Worm (Caenorhabditis elegans) whole organism, L4 larva: Measurements from ENCODE around the gene R02D5.3.

Experiments used
- D1046.2 ChIP-seq: fragments of 200-800 bp; sonication (Bioruptor generic); IDR thresholded peaks from 2 replicates; pipeline ENCODE4 v1.3.6; 2022; ENCODE audit warnings: missing genetic modification characterization, missing compliant biosample characterization
- F10B5.3 ChIP-seq: sonication (generic microtip); optimal IDR thresholded peaks from 2 replicates; lab custom pipeline; 2016; ENCODE audit warnings: mild to moderate bottlenecking, missing genetic modification characterization, missing compliant biosample characterization
- F37D6.2 ChIP-seq: sonication (generic microtip); optimal IDR thresholded peaks from 2 replicates; lab custom pipeline; 2016; ENCODE audit warnings: mild to moderate bottlenecking, missing genetic modification characterization, missing compliant biosample characterization
- F44E2.7 ChIP-seq: fragments of 200-800 bp; sonication (Bioruptor generic); IDR thresholded peaks from 2 replicates; pipeline ENCODE4 v2.1.2; 2022; ENCODE audit warnings: missing genetic modification characterization, missing compliant biosample characterization
- Y105C5A.15 ChIP-seq: fragments of 200-800 bp; sonication (Bioruptor generic); IDR thresholded peaks from 2 replicates; pipeline ENCODE4 v1.3.6; 2022; ENCODE audit warnings: missing genetic modification characterization, missing compliant biosample characterization
- Y75B8A.6 ChIP-seq: fragments of 200-800 bp; sonication (Bioruptor generic); IDR thresholded peaks from 2 replicates; pipeline ENCODE4 v1.3.6; 2022; ENCODE audit warnings: missing genetic modification reagents, missing genetic modification characterization, missing compliant biosample characterization
- ZK546.5 ChIP-seq, 2 experiments: sonication (generic microtip); optimal IDR thresholded peaks; 2 replicates each; lab custom pipeline; 2017; ENCODE audit warnings: missing biosample characterization in 2 of 2, missing genetic modification characterization in 2 of 2
- aha-1 ChIP-seq: fragments of 150-350 bp; peaks from one replicate; lab custom pipeline; 2014; ENCODE audit warnings: missing biosample characterization, missing genetic modification characterization
- aly-2 ChIP-seq: sonication (generic microtip); optimal IDR thresholded peaks from 2 replicates; lab custom pipeline; 2018; ENCODE audit warnings: missing biosample characterization, missing genetic modification characterization
- ama-1 ChIP-seq: fragments of 150-350 bp; optimal IDR thresholded peaks from 2 replicates; lab custom pipeline; 2014; ENCODE audit warnings: inconsistent platforms, mixed read lengths
- arid-1 ChIP-seq: fragments of 200-800 bp; sonication (Bioruptor generic); conservative IDR thresholded peaks from 2 replicates; pipeline ENCODE4 v1.3.6; 2022; ENCODE audit warnings: missing genetic modification reagents, missing genetic modification characterization, missing compliant biosample characterization
- attf-4 ChIP-seq: sonication (generic microtip); optimal IDR thresholded peaks from 3 replicates; lab custom pipeline; 2017; ENCODE audit warnings: missing biosample characterization, missing genetic modification characterization
- ceh-28 ChIP-seq: fragments of 150-350 bp; optimal IDR thresholded peaks from 2 replicates; lab custom pipeline; 2014; ENCODE audit warnings: missing biosample characterization, missing genetic modification reagents, missing genetic modification characterization
- ceh-44 ChIP-seq: fragments of 200-800 bp; sonication (Bioruptor generic); IDR thresholded peaks from 2 replicates; pipeline ENCODE4 v1.3.6; 2022; ENCODE audit warnings: missing genetic modification reagents, missing genetic modification characterization, missing compliant biosample characterization
- ceh-82 ChIP-seq: sonication (generic microtip); optimal IDR thresholded peaks from 2 replicates; lab custom pipeline; 2017; ENCODE audit warnings: missing biosample characterization, missing genetic modification characterization
- daf-16 ChIP-seq, 3 experiments: sonication (generic microtip); optimal IDR thresholded peaks; 2 replicates each; lab custom pipeline; 2016 to 2017; ENCODE audit warnings: missing genetic modification characterization in 3 of 3, missing genetic modification reagents in 3 of 3, mild to moderate bottlenecking in 2 of 3, missing compliant biosample characterization in 2 of 3, missing biosample characterization in 1 of 3, moderate library complexity in 1 of 3
- dpl-1 ChIP-seq: fragments of 150-350 bp; optimal IDR thresholded peaks from 2 replicates; lab custom pipeline; 2014; ENCODE audit warnings: missing biosample characterization, missing genetic modification reagents, missing genetic modification characterization
- egl-43 ChIP-seq: fragments of 200-800 bp; sonication (Bioruptor generic); IDR thresholded peaks from 2 replicates; pipeline ENCODE4 v1.3.6; 2022; ENCODE audit warnings: missing genetic modification reagents, missing genetic modification characterization, missing compliant biosample characterization
- hlh-11 ChIP-seq: fragments of 200-800 bp; sonication (Bioruptor generic); optimal IDR thresholded peaks from 2 replicates; lab custom pipeline; 2018; ENCODE audit warnings: mild to moderate bottlenecking, missing genetic modification characterization, missing compliant biosample characterization
- hlh-30 ChIP-seq: sonication (generic microtip); optimal IDR thresholded peaks from 2 replicates; lab custom pipeline; 2017; ENCODE audit warnings: antibody characterized with exemption, mild to moderate bottlenecking, missing genetic modification characterization, missing compliant biosample characterization; ENCODE audit not compliant: insufficient read depth
- hmg-1.1 ChIP-seq: fragments of 200-800 bp; sonication (Bioruptor generic); IDR thresholded peaks from 2 replicates; pipeline ENCODE4 v1.3.6; 2022; ENCODE audit warnings: missing genetic modification reagents, missing genetic modification characterization, missing compliant biosample characterization
- lin-13 ChIP-seq: fragments of 150-350 bp; optimal IDR thresholded peaks from 2 replicates; lab custom pipeline; 2014; ENCODE audit warnings: missing biosample characterization, missing genetic modification reagents, missing genetic modification characterization
- lin-39 ChIP-seq: fragments of 150-350 bp; optimal IDR thresholded peaks from 2 replicates; lab custom pipeline; 2014; ENCODE audit warnings: missing biosample characterization, missing genetic modification reagents, missing genetic modification characterization
- lir-3 ChIP-seq: sonication (generic microtip); optimal IDR thresholded peaks from 2 replicates; lab custom pipeline; 2016; ENCODE audit warnings: mild to moderate bottlenecking, missing genetic modification characterization, missing compliant biosample characterization
- mdl-1 ChIP-seq, 2 experiments: fragments of 150-350 bp in 1 of 2; sonication (generic microtip) in 1 of 2; optimal IDR thresholded peaks; 2 replicates each; lab custom pipeline; 2014 to 2017; ENCODE audit warnings: missing biosample characterization in 2 of 2, missing genetic modification characterization in 2 of 2
- mep-1 ChIP-seq: fragments of 150-350 bp; sonication (generic microtip); optimal IDR thresholded peaks from 3 replicates; lab custom pipeline; 2014; ENCODE audit warnings: missing biosample characterization, missing genetic modification characterization
- mxl-3 ChIP-seq: fragments of 200-800 bp; sonication (Bioruptor generic); optimal IDR thresholded peaks from 2 replicates; lab custom pipeline; 2018; ENCODE audit warnings: mild to moderate bottlenecking, missing genetic modification characterization, missing compliant biosample characterization
- nhr-10 ChIP-seq: fragments of 150-350 bp; optimal IDR thresholded peaks from 2 replicates; lab custom pipeline; 2014; ENCODE audit warnings: missing biosample characterization, missing genetic modification characterization
- nhr-28 ChIP-seq: fragments of 150-350 bp; optimal IDR thresholded peaks from 2 replicates; lab custom pipeline; 2014; ENCODE audit warnings: missing biosample characterization, missing genetic modification characterization
- nhr-42 ChIP-seq: fragments of 200-800 bp; sonication (Bioruptor generic); IDR thresholded peaks from 2 replicates; pipeline ENCODE4 v1.3.6; 2022; ENCODE audit warnings: missing genetic modification characterization, missing compliant biosample characterization
- nhr-77 ChIP-seq: fragments of 150-350 bp; optimal IDR thresholded peaks from 2 replicates; lab custom pipeline; 2014; ENCODE audit warnings: missing biosample characterization, missing genetic modification characterization
- pha-4 ChIP-seq, 2 experiments: fragments of 150-350 bp in 1 of 2; fragments of 200-800 bp in 1 of 2; sonication (Bioruptor generic) in 1 of 2; IDR thresholded peaks in 1 of 2; optimal IDR thresholded peaks in 1 of 2; 2 replicates each; pipeline versions ENCODE4 v1.3.6 to Lab custom; 2014 to 2022; ENCODE audit warnings: missing genetic modification characterization in 2 of 2, missing genetic modification reagents in 2 of 2, missing biosample characterization in 1 of 2, missing compliant biosample characterization in 1 of 2
- php-3 ChIP-seq: fragments of 200-800 bp; sonication (Bioruptor generic); IDR thresholded peaks from 2 replicates; pipeline ENCODE4 v1.3.6; 2022; ENCODE audit warnings: missing genetic modification reagents, missing genetic modification characterization, missing compliant biosample characterization
- rbr-2 ChIP-seq: sonication (generic microtip); optimal IDR thresholded peaks from 2 replicates; lab custom pipeline; 2016; ENCODE audit warnings: missing genotype, missing genetic modification characterization, missing compliant biosample characterization
- set-16 ChIP-seq: fragments of 200-800 bp; sonication (Bioruptor generic); IDR thresholded peaks from 2 replicates; pipeline ENCODE4 v1.3.6; 2022; ENCODE audit warnings: missing genetic modification reagents, missing genetic modification characterization, missing compliant biosample characterization
- spr-3 ChIP-seq: fragments of 200-800 bp; sonication (Bioruptor generic); optimal IDR thresholded peaks from 2 replicates; lab custom pipeline; 2018; ENCODE audit warnings: mild to moderate bottlenecking, missing genetic modification characterization, missing compliant biosample characterization
- unc-130 ChIP-seq: sonication (generic microtip); optimal IDR thresholded peaks from 2 replicates; lab custom pipeline; 2016; ENCODE audit warnings: missing genetic modification reagents, missing genetic modification characterization, missing compliant biosample characterization
- unc-62 ChIP-seq, 3 experiments: fragments of 150-350 bp in 1 of 3; sonication (generic microtip); optimal IDR thresholded peaks in 2 of 3; peaks in 1 of 3; 1 replicate in 1 of 3; 2 replicates in 2 of 3; lab custom pipeline; 2014 to 2017; ENCODE audit warnings: missing biosample characterization in 3 of 3, missing genetic modification characterization in 3 of 3, missing genetic modification reagents in 3 of 3, missing genotype in 1 of 3
- vab-7 ChIP-seq: fragments of 200-800 bp; sonication (Bioruptor generic); IDR thresholded peaks from 2 replicates; pipeline ENCODE4 v1.3.6; 2022; ENCODE audit warnings: missing genetic modification reagents, missing genetic modification characterization, missing compliant biosample characterization
- zfp-2 ChIP-seq: sonication (generic microtip); optimal IDR thresholded peaks from 2 replicates; lab custom pipeline; 2016; ENCODE audit warnings: mild to moderate bottlenecking, missing genetic modification characterization, missing compliant biosample characterization
- zip-2 ChIP-seq: fragments of 150-350 bp; optimal IDR thresholded peaks from 2 replicates; lab custom pipeline; 2014; ENCODE audit warnings: missing biosample characterization, missing genetic modification characterization
- ztf-11 ChIP-seq: fragments of 150-350 bp; optimal IDR thresholded peaks from 2 replicates; lab custom pipeline; 2014; ENCODE audit warnings: missing biosample characterization, missing genetic modification characterization
- ztf-7 ChIP-seq: fragments of 150-350 bp; optimal IDR thresholded peaks from 2 replicates; lab custom pipeline; 2014; ENCODE audit warnings: missing biosample characterization, missing genetic modification characterization

Gene R02D5.3

DNA sequence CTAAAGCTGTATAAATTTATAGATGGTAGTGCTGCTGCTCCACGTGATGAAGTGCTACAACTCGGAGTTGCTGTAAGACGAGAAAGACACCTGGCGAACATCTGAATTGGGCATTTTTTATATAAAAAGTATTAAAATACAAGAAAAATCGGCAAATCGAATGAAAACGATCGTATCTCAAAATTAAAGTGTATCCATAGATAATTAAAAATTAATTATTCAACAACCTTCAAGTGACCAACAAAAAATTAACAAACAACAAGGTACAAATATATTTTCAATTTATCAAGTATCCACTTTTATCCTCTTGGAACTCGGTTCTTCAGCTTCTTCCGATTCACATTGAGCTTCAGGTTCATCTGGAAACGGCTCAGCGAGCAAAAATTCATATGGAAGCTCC lies 36.3 kb downstream of the R02D5.3 start, which contains the start of gene R02D5.8:
Gene R02D5.8, minus strand, starts transcription at position 101 of the 400 bp plus-strand sequence.
- no peak for TF ChIP-seq hlh-30 (tag; lab: Kevin White, UChicago)
- no peak for TF ChIP-seq F10B5.3
- no peak for TF ChIP-seq Y105C5A.15
- no peak for TF ChIP-seq ceh-28 (tag; lab: Kevin White, UChicago)
- TF ChIP-seq arid-1 (GFP tag; lab: Robert Waterston, UW): no peak
- no peak for TF ChIP-seq nhr-10
- no peak for TF ChIP-seq ceh-82

DNA sequence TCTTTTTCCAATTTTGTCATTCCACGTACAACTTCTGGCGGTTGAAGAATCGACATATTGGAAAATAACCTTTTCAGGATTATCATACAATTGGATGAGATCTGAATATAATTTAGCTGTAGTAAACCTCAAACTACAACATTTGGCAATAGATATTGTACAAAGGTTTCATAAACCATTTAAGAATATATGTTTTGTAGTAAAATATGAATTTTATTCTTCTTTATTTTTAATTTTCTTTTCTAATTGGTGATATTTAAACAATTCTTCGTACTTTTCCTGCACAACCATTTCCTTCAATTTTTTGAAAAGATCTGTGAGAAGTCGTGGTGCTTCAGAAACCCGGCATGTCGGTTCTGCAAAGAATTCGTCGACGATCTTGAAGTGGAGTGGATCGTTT lies 38.0 kb downstream of the R02D5.3 start, which contains the start of gene C53A5.17:
Gene C53A5.17, minus strand, starts transcription at position 101 of the 400 bp plus-strand sequence.
- TF ChIP-seq ceh-44: no peak
- TF ChIP-seq unc-62 (GFP tag; optimal IDR thresholded peaks at IDR 0.05 in 1 of 2; lab: Kevin White, UChicago): peak in 1 of 2 experiments; percentile 32
- no peak for TF ChIP-seq unc-62 (tag; optimal IDR thresholded peaks at IDR 0.05; lab: Kevin White, UChicago)
- TF ChIP-seq F44E2.7 (GFP tag; lab: Robert Waterston, UW): no peak
- TF ChIP-seq, all 104 proteins: peak for 1

DNA sequence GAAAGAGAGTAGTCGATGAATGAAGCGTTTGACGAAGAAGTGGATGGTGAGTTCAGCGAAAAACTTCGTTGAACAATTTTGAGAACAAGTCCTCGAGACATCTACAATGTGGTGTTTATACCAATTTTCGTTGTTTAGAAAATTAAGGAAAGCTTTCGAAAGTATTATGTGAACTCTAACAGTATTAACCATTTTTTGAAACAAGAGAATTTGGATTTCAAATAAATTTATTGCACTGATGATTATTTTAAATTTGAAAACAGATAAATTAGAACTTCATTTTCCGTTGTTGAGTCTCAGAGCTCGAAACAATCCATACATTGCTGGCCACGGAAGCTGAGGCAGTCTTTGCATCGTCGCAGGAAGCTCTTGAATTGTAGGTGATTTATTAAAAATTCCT lies 39.6 kb downstream of the R02D5.3 start, which contains the start of gene C53A5.16:
Gene C53A5.16, minus strand, starts transcription at position 101 of the 400 bp plus-strand sequence.
- no peak for TF ChIP-seq hlh-11 (tag; lab: Kevin White, UChicago)
- no peak for TF ChIP-seq set-16 (GFP tag; lab: Robert Waterston, UW)
- no peak for TF ChIP-seq mep-1
- no peak for TF ChIP-seq spr-3 (GFP tag; lab: Kevin White, UChicago)
- no peak for TF ChIP-seq unc-130 (GFP tag; lab: Kevin White, UChicago)
- no peak for TF ChIP-seq ZK546.5 (tag; optimal IDR thresholded peaks at IDR 0.05; lab: Kevin White, UChicago)
- no peak for TF ChIP-seq aha-1 (tag; lab: Kevin White, UChicago)

DNA sequence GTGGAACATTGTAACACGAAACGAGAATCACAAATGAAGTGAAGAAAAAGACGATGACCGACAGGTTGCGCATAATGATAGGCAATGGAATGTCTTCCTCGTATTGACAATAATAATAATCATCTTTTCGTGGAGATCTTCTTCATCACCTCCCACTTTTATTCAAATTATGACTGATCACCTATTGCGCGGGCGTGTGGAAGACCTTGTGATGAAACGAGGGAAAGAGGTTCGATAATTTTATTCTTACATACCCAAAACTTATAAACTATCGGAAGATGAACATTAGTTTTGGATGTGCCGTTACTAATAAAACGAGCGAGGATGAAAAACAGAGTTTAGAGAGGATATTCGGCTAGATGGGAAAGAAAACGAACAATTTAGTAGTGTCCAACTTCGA lies 40.1 kb downstream of the R02D5.3 start, which contains the start of gene C53A5.2:
Gene C53A5.2, minus strand, starts transcription at position 101 of the 400 bp plus-strand sequence.
- TF ChIP-seq zip-2 (tag; lab: Kevin White, UChicago): no peak
- TF ChIP-seq pha-4 (GFP tag; IDR thresholded peaks at IDR 0.05; lab: Robert Waterston, UW): no peak
- TF ChIP-seq pha-4 (tag; optimal IDR thresholded peaks at IDR 0.05; lab: Kevin White, UChicago): no peak
- TF ChIP-seq ama-1 (lab: Kevin White, UChicago): no peak
- TF ChIP-seq attf-4: no peak
- no peak for TF ChIP-seq daf-16 (GFP tag; optimal IDR thresholded peaks at IDR 0.05; lab: Kevin White, UChicago)
- no peak for TF ChIP-seq daf-16 (tag; optimal IDR thresholded peaks at IDR 0.05; lab: Kevin White, UChicago)
- TF ChIP-seq lir-3 (tag; lab: Kevin White, UChicago): no peak
- no peak for TF ChIP-seq hmg-1.1 (GFP tag; lab: Robert Waterston, UW)
- TF ChIP-seq vab-7: no peak
- TF ChIP-seq Y105C5A.15: no peak
- TF ChIP-seq aly-2 (tag; lab: Kevin White, UChicago): no peak
- TF ChIP-seq nhr-42 (GFP tag; lab: Robert Waterston, UW): no peak
- TF ChIP-seq lin-39 (tag; lab: Kevin White, UChicago): no peak
- no peak for TF ChIP-seq nhr-10
- TF ChIP-seq mdl-1 (tag; optimal IDR thresholded peaks at IDR 0.05; lab: Kevin White, UChicago): no peak
- TF ChIP-seq ztf-7 (tag; lab: Kevin White, UChicago): no peak

DNA sequence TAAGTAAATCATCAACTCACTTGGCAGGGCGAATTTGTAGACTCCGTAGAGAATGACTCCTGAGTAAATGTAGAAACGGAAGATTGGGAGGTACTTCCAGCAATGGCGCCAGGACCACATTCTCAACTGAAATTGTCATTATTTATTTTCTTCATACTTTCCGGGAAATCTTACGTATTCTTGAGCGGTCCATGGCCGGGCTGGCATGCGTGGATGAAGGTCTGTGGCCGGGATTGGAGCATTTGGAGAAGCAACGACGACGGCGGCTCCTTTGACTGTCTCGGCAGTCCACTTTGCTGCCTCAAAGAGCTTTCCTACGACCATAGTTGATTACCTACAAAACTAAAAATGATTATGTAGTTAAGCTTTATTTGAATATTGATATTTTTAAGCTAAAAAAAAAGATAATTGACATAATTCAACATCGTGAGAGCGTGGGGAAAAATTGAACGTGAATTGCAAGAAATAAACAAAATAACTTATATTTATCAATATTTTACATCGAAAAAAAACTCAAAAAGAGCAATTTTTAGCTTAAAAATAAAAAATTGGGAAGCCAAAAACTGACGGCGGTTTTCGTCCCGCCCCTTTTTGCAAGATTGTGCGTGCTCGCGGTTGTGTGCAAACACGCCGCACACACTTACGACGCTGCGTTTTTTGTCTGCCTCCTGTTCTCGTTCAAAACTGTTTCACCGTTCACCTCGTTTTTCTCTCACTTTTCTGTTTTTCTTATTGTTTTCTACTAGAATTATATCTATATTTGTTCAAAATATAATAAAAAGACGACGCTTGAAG lies 41.0 kb downstream of the R02D5.3 start, which contains the start of gene ril-1:
Gene ril-1, minus strand, starts transcription at position 342 of the 795 bp plus-strand sequence.
- TF ChIP-seq rbr-2 (tag; lab: Kevin White, UChicago) (peak; percentile 41), ztf-11 (tag; lab: Kevin White, UChicago) (no peak), ztf-7 (tag; lab: Kevin White, UChicago) (no peak), Y75B8A.6 (no peak), zfp-2 (tag; lab: Kevin White, UChicago) (no peak), lir-3 (tag; lab: Kevin White, UChicago) (no peak), F37D6.2 (tag; lab: Kevin White, UChicago) (no peak), mxl-3 (GFP tag; lab: Kevin White, UChicago) (peak; percentile 6), lin-13 (GFP tag; lab: Kevin White, UChicago) (peak; percentile 40), php-3 (GFP tag; lab: Robert Waterston, UW) (no peak), aha-1 (tag; lab: Kevin White, UChicago) (peak; percentile 77), nhr-77 (tag; lab: Kevin White, UChicago) (peak; percentile 43), dpl-1 (GFP tag; lab: Kevin White, UChicago) (peak; percentile 53), nhr-28 (tag; lab: Kevin White, UChicago) (peak; percentile 59), egl-43 (GFP tag; lab: Robert Waterston, UW) (no peak), D1046.2 (GFP tag; lab: Robert Waterston, UW) (no peak)
